Fruit fly (Drosophila melanogaster): ENCODE results near the gene DCTN5-p25.

Gene DCTN5-p25

DNA sequence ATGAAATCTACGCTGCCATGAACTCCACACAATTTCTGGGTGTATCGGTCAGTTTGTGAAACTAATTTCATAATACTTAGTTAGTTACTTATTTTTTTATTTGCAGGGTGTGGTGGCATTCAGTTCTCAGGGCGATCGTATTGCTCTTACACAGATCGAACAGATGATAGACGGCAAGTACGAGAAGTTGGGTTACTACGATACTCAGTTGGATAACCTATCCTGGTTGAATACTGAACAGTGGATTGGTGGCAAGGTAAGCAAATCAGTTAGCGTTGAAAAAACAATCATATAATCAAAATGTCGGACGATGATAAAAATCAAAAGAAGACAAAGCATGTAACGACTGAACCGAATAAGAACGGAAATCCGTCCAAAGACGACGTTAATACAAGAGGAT lies 21.0 kb downstream of the DCTN5-p25 start, which contains the start of gene CG33310:
Gene CG33310 (plus strand): TSS at position 301 of the 400 bp plus-strand sequence.
- TF ChIP-seq CG17801 (GFP tag; optimal IDR thresholded peaks at IDR 0.05; ENCODE audit: partially characterized antibody), result no peak

DNA sequence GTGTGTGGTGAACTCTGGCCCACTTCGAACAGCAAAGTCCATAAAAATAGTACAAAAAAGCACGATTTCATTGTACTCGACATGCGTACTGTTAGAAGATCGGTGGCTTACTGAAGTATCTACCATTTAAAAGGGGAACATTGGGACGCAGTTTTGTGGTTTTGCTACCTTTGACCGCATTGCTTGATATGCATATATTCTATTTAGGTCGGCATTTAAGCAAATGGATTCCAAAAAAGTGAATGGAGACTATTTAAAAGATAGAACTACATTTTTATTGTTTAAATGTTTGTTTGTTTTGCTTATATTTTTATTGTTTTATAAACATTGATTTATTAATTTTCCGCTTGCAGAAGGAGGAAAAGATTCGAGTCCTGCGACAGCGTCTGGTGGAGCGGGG lies 26.1 kb downstream of the DCTN5-p25 start, which contains the start of gene CG31832:
Gene CG31832 (minus strand): TSS at position 101 of the 400 bp plus-strand sequence.
- no peak for TF ChIP-seq CG17801 (GFP tag; optimal IDR thresholded peaks at IDR 0.05; ENCODE audit: partially characterized antibody)

DNA sequence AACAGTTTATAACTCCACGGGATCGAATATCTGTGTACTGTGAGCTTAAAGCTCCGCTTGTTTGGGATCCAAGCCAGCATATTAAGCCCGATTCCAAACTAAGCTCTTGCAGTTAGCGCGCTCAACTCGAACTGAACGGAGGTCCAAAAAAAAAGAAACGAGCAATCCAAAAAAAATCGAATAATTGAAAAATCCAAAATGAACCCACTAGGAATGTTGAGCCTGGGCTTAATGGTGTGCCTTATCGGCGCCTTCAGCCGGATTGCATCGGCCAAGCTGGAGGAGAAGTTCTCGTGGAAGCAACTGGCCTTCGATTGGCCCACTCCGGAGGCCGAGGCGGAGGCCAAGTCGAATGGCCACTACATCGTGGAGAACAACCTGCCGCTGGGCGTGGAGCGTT lies 29.8 kb downstream of the DCTN5-p25 start, which contains the start of gene yellow-c:
Gene yellow-c (plus strand): TSS at position 29 of the 400 bp plus-strand sequence.
- no peak for TF ChIP-seq CG17801 (GFP tag; optimal IDR thresholded peaks at IDR 0.05; ENCODE audit: partially characterized antibody)

DNA sequence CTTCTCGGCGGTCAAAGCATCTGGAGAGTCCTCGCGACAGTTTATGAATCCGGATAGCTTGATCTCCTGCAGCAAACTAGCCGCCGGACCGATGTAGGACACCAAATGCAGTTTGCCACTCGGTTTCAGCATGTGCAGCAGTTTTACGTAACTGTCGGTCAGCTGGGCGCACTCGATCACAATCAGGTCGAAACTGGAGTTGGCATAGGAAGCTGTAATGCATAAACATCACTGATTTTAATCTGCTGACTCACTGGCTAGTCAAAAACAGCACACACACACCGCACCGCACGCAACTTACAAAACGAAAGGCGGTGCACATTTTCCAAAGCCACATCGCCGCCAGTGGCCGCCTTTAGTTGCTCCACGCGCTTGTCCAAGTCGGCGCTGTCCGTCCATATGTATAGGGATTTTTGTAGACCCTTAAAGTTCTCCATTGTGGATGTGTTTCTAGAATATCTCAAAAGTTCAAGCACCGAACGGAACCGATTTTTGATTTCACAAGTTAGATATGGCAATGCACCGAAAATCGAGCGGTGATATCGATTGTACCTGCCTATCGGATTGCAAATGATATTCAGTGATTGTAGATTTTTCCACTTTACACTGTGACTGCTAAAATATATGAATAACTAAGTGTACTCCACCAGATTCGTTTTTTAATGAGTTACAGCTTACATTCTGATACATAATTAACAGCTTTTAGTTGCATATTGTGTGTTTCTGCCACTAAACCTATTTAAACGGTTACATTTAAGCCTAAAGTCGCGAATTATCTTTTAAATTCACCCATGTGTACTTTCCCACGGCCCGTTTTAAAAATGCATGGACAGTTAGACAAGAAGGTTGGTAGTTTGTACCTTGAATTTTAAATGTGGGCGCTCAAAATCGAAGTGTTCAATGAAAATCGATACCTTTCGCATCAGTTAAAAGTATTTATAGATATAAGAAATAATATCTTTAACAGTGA lies 33.1 kb downstream of the DCTN5-p25 start, which contains the start of gene CIAPIN1:
Gene CIAPIN1 (minus strand): TSS at position 523 of the 970 bp plus-strand sequence.
- TF ChIP-seq CG17801 (GFP tag; optimal IDR thresholded peaks at IDR 0.05; ENCODE audit: partially characterized antibody), result no peak

DNA sequence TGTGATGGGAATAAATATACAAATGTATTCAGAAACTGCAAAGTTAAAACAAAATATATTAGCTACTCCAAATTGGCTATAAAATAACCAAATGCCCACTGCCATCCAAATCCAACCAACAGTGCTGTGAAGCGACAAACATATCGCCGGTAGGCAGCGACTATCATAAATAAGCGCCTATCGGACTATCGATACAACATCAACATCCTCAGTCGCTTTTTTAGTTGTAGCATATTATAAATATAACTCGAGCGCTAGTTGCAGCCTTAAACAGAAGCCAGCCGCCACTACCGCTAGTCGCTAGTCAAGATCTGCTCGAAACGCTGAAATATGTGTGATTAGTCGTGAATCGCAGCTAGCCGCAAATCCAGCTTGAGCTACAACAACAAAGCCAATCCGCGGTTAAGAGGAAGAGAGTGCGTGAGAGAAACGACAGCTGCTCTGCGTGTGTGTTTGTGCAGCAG lies 33.8 kb downstream of the DCTN5-p25 start:
- TF ChIP-seq CG17801 (GFP tag; optimal IDR thresholded peaks at IDR 0.05; ENCODE audit: partially characterized antibody), result peak; percentile 16

DNA sequence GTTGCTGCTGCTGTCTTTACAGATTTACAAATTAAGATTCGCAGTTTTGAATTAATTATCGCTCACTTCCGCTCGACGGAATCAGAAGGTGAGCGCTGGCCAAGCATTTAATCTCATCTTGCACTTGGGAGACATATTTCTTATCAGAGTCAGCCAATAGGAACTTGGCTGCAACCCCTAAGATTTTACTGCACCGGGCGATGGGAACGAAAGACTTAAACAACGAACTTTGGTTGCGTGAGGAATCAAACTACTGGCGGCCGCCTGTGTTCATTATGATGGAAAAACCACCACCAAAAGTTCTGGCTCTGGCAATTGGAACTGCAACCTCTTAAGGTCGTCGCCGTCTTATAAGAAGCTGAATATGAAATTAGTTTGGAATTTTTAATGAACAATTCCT lies 38.2 kb downstream of the DCTN5-p25 start:
- no peak for TF ChIP-seq CG17801 (GFP tag; optimal IDR thresholded peaks at IDR 0.05; ENCODE audit: partially characterized antibody)

DNA sequence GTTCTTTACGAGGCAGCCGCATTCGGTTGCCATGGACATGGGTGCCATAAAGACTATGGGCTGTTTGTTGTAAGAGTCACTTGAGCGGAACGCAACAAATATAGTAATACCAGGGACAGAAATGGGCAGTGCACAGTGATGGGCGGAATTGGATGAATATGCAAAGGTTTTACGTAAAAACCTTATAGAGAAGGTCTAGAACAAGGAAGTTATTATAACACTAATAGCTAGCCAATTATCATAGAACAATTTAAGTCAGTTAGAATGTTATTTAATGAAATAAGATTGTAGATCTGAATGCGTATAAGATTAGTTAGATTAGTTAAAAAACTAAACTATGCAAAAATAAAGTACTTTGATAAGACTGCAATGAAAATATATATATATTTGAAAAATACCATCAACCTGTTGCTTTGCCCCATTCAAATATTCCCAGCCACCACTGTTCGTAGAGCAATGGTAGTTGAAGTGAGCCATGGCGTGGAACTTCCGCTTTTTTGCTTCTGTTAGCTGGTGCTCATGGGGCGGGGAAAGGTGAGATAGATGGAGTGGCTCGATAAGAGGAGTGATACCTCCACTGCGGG lies 47.4 kb downstream of the DCTN5-p25 start:
- TF ChIP-seq CG17801 (GFP tag; optimal IDR thresholded peaks at IDR 0.05; ENCODE audit: partially characterized antibody), result no peak

DNA sequence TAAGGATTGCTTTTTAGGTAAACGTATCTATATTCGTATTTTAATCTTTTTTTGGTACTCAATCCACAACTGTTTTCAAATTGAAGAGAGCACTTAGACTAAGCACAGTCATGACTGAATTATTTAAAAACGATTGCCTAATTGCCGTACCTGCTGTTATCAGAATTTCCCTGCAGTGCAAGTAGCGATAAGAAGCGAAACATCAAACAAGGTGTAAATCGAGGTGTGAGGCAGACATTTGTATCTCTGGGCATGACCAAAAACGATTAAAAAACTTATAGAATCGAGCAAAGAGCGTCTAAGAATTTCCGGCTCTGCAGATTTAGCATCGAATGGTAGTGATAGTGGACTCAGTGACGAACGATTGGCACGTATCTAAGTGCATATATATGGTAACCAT lies 49.6 kb downstream of the DCTN5-p25 start:
- TF ChIP-seq CG17801 (GFP tag; optimal IDR thresholded peaks at IDR 0.05; ENCODE audit: partially characterized antibody), result no peak
